Worm (Caenorhabditis elegans): ENCODE measurements around the gene fbxa-77.

The fbxa-77 gene

DNA sequence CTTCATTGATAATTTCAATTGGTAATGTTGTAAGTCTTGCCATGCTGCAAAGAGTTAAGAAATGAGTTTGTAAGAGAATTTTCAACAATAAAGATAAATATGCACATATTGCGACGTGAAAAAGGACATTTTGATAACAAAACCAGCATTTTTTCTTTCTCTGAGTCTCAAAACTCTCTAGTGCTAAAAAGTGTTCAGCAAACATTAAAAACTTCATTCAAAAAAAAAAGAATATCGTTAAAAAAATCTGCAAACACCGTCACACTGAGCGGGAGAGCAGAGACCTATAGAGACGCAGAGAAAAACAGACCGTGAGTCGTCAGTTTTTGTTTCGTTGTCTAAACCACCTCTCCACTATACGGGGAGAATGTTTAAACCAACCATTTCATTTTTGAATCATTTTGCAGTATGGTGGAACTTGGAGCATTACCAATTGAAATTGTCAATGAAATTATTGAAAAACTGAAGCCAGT, at the start of gene fbxa-77, which contains the start of gene fbxa-76 (continued):
- TF ChIP-seq nhr-28 (tag; optimal IDR thresholded peaks at IDR 0.05) (peak; percentile 27), nhr-11 (tag; optimal IDR thresholded peaks at IDR 0.05) (no peak), nhr-237 (tag; optimal IDR thresholded peaks at IDR 0.05) (no peak), unc-130 (GFP tag; optimal IDR thresholded peaks at IDR 0.05) (no peak), aly-2 (tag; optimal IDR thresholded peaks at IDR 0.05) (no peak), duxl-1 (tag; optimal IDR thresholded peaks at IDR 0.05; ENCODE audit: poor library complexity) (peak; percentile 62), hlh-30 (tag; optimal IDR thresholded peaks at IDR 0.05; ENCODE audit: insufficient read depth) (peak; percentile 23), zip-11 (GFP tag; IDR thresholded peaks at IDR 0.05) (no peak), T20F7.1 (GFP tag; optimal IDR thresholded peaks at IDR 0.05) (no peak), F49E8.2 (tag; optimal IDR thresholded peaks at IDR 0.05; ENCODE audit: borderline replicate concordance) (no peak), dmd-9 (GFP tag; IDR thresholded peaks at IDR 0.05) (no peak), hif-1 (tag; optimal IDR thresholded peaks at IDR 0.05) (peak in 1 of 2 experiments; percentile 25), ceh-28 (tag; optimal IDR thresholded peaks at IDR 0.05) (no peak), F44E2.7 (GFP tag; IDR thresholded peaks at IDR 0.05) (no peak), php-3 (GFP tag; IDR thresholded peaks at IDR 0.05) (peak; percentile 52; the same call in 1 of the 2 replicates), lin-13 (GFP tag; optimal IDR thresholded peaks at IDR 0.05) (no peak), nhr-111 (GFP tag; optimal IDR thresholded peaks at IDR 0.05) (no peak), snpc-1.2 (GFP tag; IDR thresholded peaks at IDR 0.05) (no peak), ZK337.2 (GFP tag; IDR thresholded peaks at IDR 0.05) (no peak), aha-1 (tag) (no peak)

DNA sequence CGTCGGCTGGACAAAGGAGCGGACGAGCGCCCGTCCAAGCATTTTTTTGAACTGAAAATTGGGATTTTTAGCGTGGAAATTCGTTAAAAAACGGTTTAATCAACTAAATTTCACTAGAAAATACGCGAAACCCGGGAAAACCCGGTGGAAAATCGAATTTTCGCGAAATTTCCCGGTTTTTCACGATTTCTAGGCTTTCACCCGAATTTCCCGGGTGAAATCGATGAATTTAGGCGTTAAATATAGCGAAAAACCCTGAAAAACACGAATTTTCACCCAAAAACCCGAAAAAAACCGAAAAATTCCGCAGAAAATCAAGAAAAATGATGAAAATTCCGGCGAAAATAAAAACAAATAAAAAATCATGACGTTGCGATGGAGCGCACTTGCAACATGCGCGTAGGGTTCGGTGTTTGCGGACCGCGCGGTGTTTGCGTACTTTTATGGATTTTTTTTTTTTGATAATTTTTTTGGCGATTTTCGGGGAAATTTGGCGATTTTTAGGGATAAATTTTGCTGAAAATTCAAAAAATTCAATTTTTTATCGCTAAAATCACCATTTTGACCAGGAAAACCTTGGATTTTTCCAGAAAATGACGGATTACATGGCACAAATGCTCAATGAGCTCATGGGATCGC, 47.2 kb upstream of the fbxa-77 start, which contains the start of the genes mrpl-45 and Y119D3B.12:
Gene mrpl-45, minus strand, starts transcription at position 51 of the 639 bp plus-strand sequence.
Gene Y119D3B.12, plus strand, starts transcription at position 589 of the 639 bp plus-strand sequence.
- TF ChIP-seq hlh-11 (tag; optimal IDR thresholded peaks at IDR 0.05) (peak; percentile 54), lin-39 (tag; optimal IDR thresholded peaks at IDR 0.05) (no peak), egl-27 (tag; optimal IDR thresholded peaks at IDR 0.05) (no peak), ctbp-1 (GFP tag; IDR thresholded peaks at IDR 0.05) (peak; percentile 29; the same call in 1 of the 2 replicates), hif-1 (tag; optimal IDR thresholded peaks at IDR 0.05) (peak in 1 of 2 experiments; percentile 55), pha-4 (GFP tag; IDR thresholded peaks at IDR 0.05) (peak; percentile 36; the same call in 1 of the 2 replicates), pha-4 (tag; optimal IDR thresholded peaks at IDR 0.05) (no peak), dmd-6 (GFP tag; IDR thresholded peaks at IDR 0.05) (0 out of 2 replicates have a peak, but pooled peaks have one; percentile 33), aly-2 (tag; optimal IDR thresholded peaks at IDR 0.05) (no peak), unc-62 (GFP tag; optimal IDR thresholded peaks at IDR 0.05 in 1 of 2) (peak in 1 of 2 experiments; percentile 86), unc-62 (tag; optimal IDR thresholded peaks at IDR 0.05) (no peak), lin-29 (GFP tag; IDR thresholded peaks at IDR 0.05) (no peak), fkh-10 (GFP tag; optimal IDR thresholded peaks at IDR 0.05) (peak; percentile 18), F10B5.3 (tag; optimal IDR thresholded peaks at IDR 0.05) (no peak), lin-15B (tag; optimal IDR thresholded peaks at IDR 0.05) (peak; percentile 36), mep-1 (tag; optimal IDR thresholded peaks at IDR 0.05) (peak; percentile 72), daf-16 (GFP tag; optimal IDR thresholded peaks at IDR 0.05) (no peak), daf-16 (tag; optimal IDR thresholded peaks at IDR 0.05) (peak; percentile 25), nhr-76 (tag; optimal IDR thresholded peaks at IDR 0.05) (no peak), zip-2 (tag; optimal IDR thresholded peaks at IDR 0.05) (peak; percentile 1), fos-1 (tag; optimal IDR thresholded peaks at IDR 0.05) (no peak), hlh-30 (tag; optimal IDR thresholded peaks at IDR 0.05; ENCODE audit: insufficient read depth) (peak; percentile 81), rbr-2 (tag; optimal IDR thresholded peaks at IDR 0.05) (peak; percentile 66), F26F4.8 (GFP tag; conservative IDR thresholded peaks at IDR 0.05) (no peak), lsy-2 (tag; optimal IDR thresholded peaks at IDR 0.05) (peak in 1 of 2 experiments; percentile 88), ama-1 (optimal IDR thresholded peaks at IDR 0.05) (peak; percentile 2), dpl-1 (GFP tag; optimal IDR thresholded peaks at IDR 0.05) (peak; percentile 81), daf-8 (GFP tag; IDR thresholded peaks at IDR 0.05) (no peak), F37D6.2 (tag; optimal IDR thresholded peaks at IDR 0.05) (peak; percentile 42), aha-1 (tag) (peak; percentile 38), dve-1 (tag; optimal IDR thresholded peaks at IDR 0.05; ENCODE audit: insufficient read depth) (peak; percentile 80), arid-1 (GFP tag; conservative IDR thresholded peaks at IDR 0.05) (peak; percentile 66), nhr-25 (tag; optimal IDR thresholded peaks at IDR 0.05; ENCODE audit: borderline replicate concordance, insufficient read depth) (no peak), nhr-77 (tag; optimal IDR thresholded peaks at IDR 0.05) (peak; percentile 66)

Measured in whole organism, L4 larva.